Fruit fly (Drosophila melanogaster) whole organism, embryonic: ENCODE results near the gene Dhc93AB.
A peak's percentile ranks its signal among the peaks of the same experiment; 100 is the strongest.

Source experiments
- CG10431 ChIP-seq: fragments of 200-800 bp; sonication (Bioruptor generic); optimal IDR thresholded peaks from 3 replicates; lab custom pipeline; 2018; ENCODE audit warnings: missing biosample characterization, mild to moderate bottlenecking, missing genetic modification characterization
- CG11695 ChIP-seq: fragments of 200-800 bp; sonication (Bioruptor generic); IDR thresholded peaks from 3 replicates; pipeline ENCODE4 v1.3.6; 2022; ENCODE audit warnings: missing biosample characterization, missing genetic modification characterization
- CG12299 ChIP-seq: fragments of 200-800 bp; sonication (Bioruptor generic); optimal IDR thresholded peaks from 2 replicates; lab custom pipeline; 2018; ENCODE audit warnings: missing biosample characterization, mild to moderate bottlenecking, missing genetic modification characterization
- CG13287 ChIP-seq: fragments of 200-800 bp; sonication (Bioruptor generic); IDR thresholded peaks from 2 replicates; pipeline ENCODE4 v1.3.6; 2022; ENCODE audit warnings: missing biosample characterization, missing genetic modification characterization; ENCODE audit not compliant: partially characterized antibody
- CG15479 ChIP-seq: fragments of 200-800 bp; sonication (Bioruptor generic); optimal IDR thresholded peaks from 3 replicates; lab custom pipeline; 2019; ENCODE audit warnings: missing biosample characterization, mild to moderate bottlenecking, missing genetic modification characterization, moderate library complexity
- CG15601 ChIP-seq: fragments of 200-800 bp; sonication (Bioruptor generic); optimal IDR thresholded peaks from 3 replicates; lab custom pipeline; 2019; ENCODE audit warnings: missing biosample characterization, mild to moderate bottlenecking, missing genetic modification characterization, moderate library complexity
- CG16813 ChIP-seq: fragments of 200-800 bp; sonication (Bioruptor generic); IDR thresholded peaks from 3 replicates; pipeline ENCODE4 v1.3.6; 2022; ENCODE audit warnings: missing biosample characterization, missing genetic modification characterization; ENCODE audit not compliant: partially characterized antibody
- CG17385 ChIP-seq: fragments of 200-800 bp; sonication (Bioruptor generic); optimal IDR thresholded peaks from 3 replicates; lab custom pipeline; 2018; ENCODE audit warnings: missing biosample characterization, mild to moderate bottlenecking, missing genetic modification characterization
- CG2875 ChIP-seq: fragments of 200-800 bp; sonication (Bioruptor generic); optimal IDR thresholded peaks from 2 replicates; lab custom pipeline; 2017; ENCODE audit warnings: missing biosample characterization, mild to moderate bottlenecking, missing genetic modification characterization, missing genetic modification reagents
- CG30403 ChIP-seq: fragments of 200-800 bp; sonication (Bioruptor generic); optimal IDR thresholded peaks from 3 replicates; lab custom pipeline; 2016; ENCODE audit warnings: missing biosample characterization, missing genetic modification characterization
- CG30431 ChIP-seq: fragments of 200-800 bp; sonication (Bioruptor generic); optimal IDR thresholded peaks from 2 replicates; lab custom pipeline; 2017; ENCODE audit warnings: missing biosample characterization, missing genetic modification characterization
- CG31224 ChIP-seq: fragments of 200-800 bp; sonication (Bioruptor generic); IDR thresholded peaks from 2 replicates; pipeline ENCODE4 v1.3.6; 2022; ENCODE audit warnings: missing biosample characterization, missing genetic modification characterization
- CG33213 ChIP-seq: fragments of 200-800 bp; sonication (Bioruptor generic); optimal IDR thresholded peaks from 3 replicates; lab custom pipeline; 2016; ENCODE audit warnings: missing biosample characterization, missing genetic modification characterization
- CG4820 ChIP-seq: fragments of 200-800 bp; sonication (Bioruptor generic); optimal IDR thresholded peaks from 3 replicates; lab custom pipeline; 2016; ENCODE audit warnings: missing biosample characterization, missing genetic modification characterization
- CG7372 ChIP-seq: fragments of 200-800 bp; sonication (Bioruptor generic); IDR thresholded peaks from 2 replicates; pipeline ENCODE4 v1.3.6; 2022; ENCODE audit warnings: missing biosample characterization, missing genetic modification characterization
- CG7745 ChIP-seq: fragments of 200-800 bp; sonication (Bioruptor generic); optimal IDR thresholded peaks from 2 replicates; lab custom pipeline; 2018; ENCODE audit warnings: missing biosample characterization, mild to moderate bottlenecking, missing genetic modification characterization, moderate library complexity
- CG8478 ChIP-seq: fragments of >200 bp; optimal IDR thresholded peaks from 2 replicates; lab custom pipeline; 2018
- CG9437 ChIP-seq: fragments of 200-800 bp; sonication (Bioruptor generic); optimal IDR thresholded peaks from 2 replicates; lab custom pipeline; 2018; ENCODE audit warnings: missing biosample characterization, mild to moderate bottlenecking, missing genetic modification characterization
- CG9932 ChIP-seq: fragments of 200-800 bp; sonication (Bioruptor generic); IDR thresholded peaks from 2 replicates; pipeline ENCODE4 v1.3.6; 2022; ENCODE audit warnings: missing biosample characterization, missing genetic modification characterization
- CHES-1-like ChIP-seq: fragments of 200-800 bp; sonication (Bioruptor generic); optimal IDR thresholded peaks from 2 replicates; lab custom pipeline; 2016; ENCODE audit warnings: missing biosample characterization, missing genetic modification characterization
- CTCF ChIP-seq: fragments of 200-800 bp; sonication (Bioruptor generic); optimal IDR thresholded peaks from 2 replicates; lab custom pipeline; 2017; ENCODE audit warnings: missing biosample characterization, mild to moderate bottlenecking, missing genetic modification characterization, moderate library complexity
- CrebB ChIP-seq: fragments of 200-800 bp; sonication (Bioruptor generic); optimal IDR thresholded peaks from 3 replicates; lab custom pipeline; 2018; ENCODE audit warnings: missing biosample characterization, mild to moderate bottlenecking, missing genetic modification characterization
- D ChIP-seq, 2 experiments: fragments of 200-800 bp in 1 of 2; fragments of >200 bp in 1 of 2; sonication (Bioruptor generic) in 1 of 2; optimal IDR thresholded peaks; 2 replicates in 1 of 2; 3 replicates in 1 of 2; lab custom pipeline; 2017; ENCODE audit warnings: mild to moderate bottlenecking in 1 of 2, missing biosample characterization in 1 of 2, missing genetic modification characterization in 1 of 2, missing genetic modification reagents in 1 of 2
- Dip3 ChIP-seq: fragments of 200-800 bp; sonication (Bioruptor generic); optimal IDR thresholded peaks from 3 replicates; lab custom pipeline; 2016; ENCODE audit warnings: missing biosample characterization, missing genetic modification characterization
- Ets65A ChIP-seq: fragments of 200-800 bp; sonication (Bioruptor generic); peaks from one replicate; lab custom pipeline; 2016; ENCODE audit warnings: missing biosample characterization, missing genetic modification characterization
- Fer1 ChIP-seq: fragments of 200-800 bp; sonication (Bioruptor generic); optimal IDR thresholded peaks from 2 replicates; lab custom pipeline; 2017; ENCODE audit warnings: missing biosample characterization, mild to moderate bottlenecking, missing genetic modification characterization
- HLH54F ChIP-seq: fragments of 200-800 bp; sonication (Bioruptor generic); optimal IDR thresholded peaks from 3 replicates; lab custom pipeline; 2016; ENCODE audit warnings: missing biosample characterization, missing genetic modification characterization
- Nf-YC ChIP-seq: fragments of 200-800 bp; optimal IDR thresholded peaks from 3 replicates; lab custom pipeline; 2019; ENCODE audit warnings: missing biosample characterization, mild to moderate bottlenecking, missing genetic modification characterization, moderate library complexity
- Pdp1 ChIP-seq, 2 experiments: fragments of 200-800 bp; sonication (Bioruptor generic); optimal IDR thresholded peaks; 3 replicates each; lab custom pipeline; 2016; ENCODE audit warnings: missing biosample characterization in 2 of 2, missing genetic modification characterization in 2 of 2, mild to moderate bottlenecking in 1 of 2, moderate library complexity in 1 of 2
- Six4 ChIP-seq: fragments of 200-800 bp; sonication (Bioruptor generic); optimal IDR thresholded peaks from 2 replicates; lab custom pipeline; 2016; ENCODE audit warnings: missing biosample characterization, missing genetic modification characterization
- ab ChIP-seq: fragments of 200-800 bp; sonication (Bioruptor generic); optimal IDR thresholded peaks from 2 replicates; lab custom pipeline; 2016; ENCODE audit warnings: missing biosample characterization, missing genetic modification characterization
- ap ChIP-seq: fragments of 200-800 bp; sonication (Bioruptor generic); IDR thresholded peaks from 2 replicates; pipeline ENCODE4 v1.3.6; 2022; ENCODE audit warnings: missing biosample characterization, missing genetic modification characterization
- ase ChIP-seq: fragments of 200-800 bp; sonication (Bioruptor generic); IDR thresholded peaks from 3 replicates; pipeline ENCODE4 v1.3.6; 2022; ENCODE audit warnings: missing biosample characterization, missing genetic modification characterization
- cg ChIP-seq: fragments of 200-800 bp; sonication (Bioruptor generic); optimal IDR thresholded peaks from 3 replicates; lab custom pipeline; 2019; ENCODE audit warnings: missing biosample characterization, mild to moderate bottlenecking, missing genetic modification characterization, moderate library complexity
- crol ChIP-seq: fragments of 200-800 bp; sonication (Bioruptor generic); IDR thresholded peaks from 2 replicates; pipeline ENCODE4 v1.3.6; 2022; ENCODE audit warnings: missing biosample characterization, missing genetic modification characterization
- dm ChIP-seq: fragments of 200-800 bp; sonication (Bioruptor generic); optimal IDR thresholded peaks from 3 replicates; lab custom pipeline; 2016; ENCODE audit warnings: missing biosample characterization, missing genetic modification characterization
- fd64A ChIP-seq: fragments of 200-800 bp; sonication (Bioruptor generic); optimal IDR thresholded peaks from 3 replicates; lab custom pipeline; 2018; ENCODE audit warnings: missing biosample characterization, mild to moderate bottlenecking, missing genetic modification characterization
- gsb ChIP-seq: fragments of 200-800 bp; sonication (Bioruptor generic); IDR thresholded peaks from 2 replicates; pipeline ENCODE4 v1.3.6; 2022; ENCODE audit warnings: missing biosample characterization, missing genetic modification characterization
- jigr1 ChIP-seq: fragments of 200-800 bp; sonication (Bioruptor generic); IDR thresholded peaks from 3 replicates; pipeline ENCODE4 v1.3.6; 2022; ENCODE audit warnings: missing biosample characterization, missing genetic modification characterization
- lola ChIP-seq, 3 experiments: fragments of >200 bp in 2 of 3; fragments of 200-800 bp in 1 of 3; sonication (Bioruptor generic) in 1 of 3; optimal IDR thresholded peaks; 2 replicates each; lab custom pipeline; 2017 to 2019; ENCODE audit warnings: missing biosample characterization in 3 of 3, missing genetic modification characterization in 3 of 3, mild to moderate bottlenecking in 1 of 3, moderate library complexity in 1 of 3
- lov ChIP-seq, 2 experiments: fragments of 200-800 bp in 1 of 2; fragments of >200 bp in 1 of 2; sonication (Bioruptor generic) in 1 of 2; IDR thresholded peaks in 1 of 2; optimal IDR thresholded peaks in 1 of 2; 2 replicates in 1 of 2; 3 replicates in 1 of 2; pipeline versions ENCODE4 v1.3.6 to Lab custom; 2017 to 2022; ENCODE audit warnings: missing biosample characterization in 1 of 2, missing genetic modification characterization in 1 of 2
- phol ChIP-seq: fragments of 200-800 bp; sonication (Bioruptor generic); optimal IDR thresholded peaks from 3 replicates; lab custom pipeline; 2018; ENCODE audit warnings: missing biosample characterization, mild to moderate bottlenecking, missing genetic modification characterization, moderate library complexity
- slbo ChIP-seq: fragments of 200-800 bp; sonication (Bioruptor generic); IDR thresholded peaks from 2 replicates; pipeline ENCODE4 v1.3.6; 2022; ENCODE audit warnings: missing biosample characterization, missing genetic modification characterization
- sna ChIP-seq: fragments of 200-800 bp; sonication (Bioruptor generic); IDR thresholded peaks from 2 replicates; pipeline ENCODE4 v1.3.6; 2022; ENCODE audit warnings: missing biosample characterization, missing genetic modification characterization; ENCODE audit not compliant: partially characterized antibody
- sug ChIP-seq: fragments of 200-800 bp; optimal IDR thresholded peaks from 2 replicates; lab custom pipeline; 2019; ENCODE audit warnings: missing biosample characterization, mild to moderate bottlenecking, missing genetic modification characterization, moderate library complexity
- tgo ChIP-seq: fragments of 200-800 bp; sonication (Bioruptor generic); IDR thresholded peaks from 3 replicates; pipeline ENCODE4 v1.3.6; 2022; ENCODE audit warnings: missing biosample characterization, missing genetic modification characterization
- tin ChIP-seq: fragments of 200-800 bp; sonication (Bioruptor generic); optimal IDR thresholded peaks from 3 replicates; lab custom pipeline; 2016; ENCODE audit warnings: missing biosample characterization, missing genetic modification characterization
- usp ChIP-seq: fragments of >200 bp; optimal IDR thresholded peaks from 2 replicates; lab custom pipeline; 2017; ENCODE audit warnings: missing biosample characterization, missing genetic modification characterization
- vnd ChIP-seq: fragments of 200-800 bp; sonication (Bioruptor generic); IDR thresholded peaks from 3 replicates; pipeline ENCODE4 v1.3.6; 2022; ENCODE audit warnings: missing biosample characterization, missing genetic modification characterization; ENCODE audit not compliant: partially characterized antibody
- zfh2 ChIP-seq: fragments of 200-800 bp; sonication (Bioruptor generic); optimal IDR thresholded peaks from 2 replicates; lab custom pipeline; 2016; ENCODE audit warnings: missing biosample characterization, missing genetic modification characterization

Gene Dhc93AB

DNA sequence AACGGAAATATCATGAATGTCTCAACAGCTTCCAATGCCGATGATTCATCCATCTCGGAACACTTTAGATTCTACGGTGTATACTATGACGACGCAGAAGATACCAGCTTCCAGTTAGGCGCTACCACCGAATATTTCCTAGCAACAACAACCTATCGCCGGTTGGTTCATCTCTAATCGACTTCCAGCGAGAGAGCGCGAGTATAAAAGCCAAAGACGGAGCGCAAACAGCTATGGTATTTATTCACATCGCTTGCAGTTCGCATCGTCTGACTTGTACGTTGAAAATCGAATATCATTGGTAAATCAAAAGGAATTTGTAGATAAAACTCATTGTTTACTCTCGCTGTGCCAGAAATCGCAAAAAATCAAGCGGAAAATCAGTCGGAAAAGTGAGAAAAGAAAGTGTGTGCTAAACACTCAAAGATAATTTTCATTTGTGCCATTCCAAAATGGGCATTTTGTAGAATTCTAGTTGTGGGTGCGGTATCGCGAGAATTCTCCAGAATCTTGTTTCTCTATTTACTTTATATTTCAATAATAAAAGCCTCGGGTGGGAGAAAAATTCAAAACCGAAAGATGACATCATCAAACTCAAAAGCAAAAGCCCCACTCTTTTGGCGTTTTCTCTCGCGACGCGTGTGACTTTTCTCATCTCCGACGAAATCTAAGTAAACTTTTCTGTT is 22.9 kb upstream of the Dhc93AB start, which contains the start of gene AnxB9 (continued):
- TF ChIP-seq cg (GFP tag; lab: Kevin White, UChicago) (no peak), CG15479 (GFP tag; lab: Kevin White, UChicago) (no peak), CG30431 (no peak), Nf-YC (peak; percentile 34), sna (no peak), CG8478 (lab: Kevin White, UChicago) (no peak), Fer1 (GFP tag; lab: Kevin White, UChicago) (peak; percentile 57), CG11695 (0 out of 3 replicates have a peak, but pooled peaks have one; percentile 44), CG9932 (GFP tag; lab: Robert Waterston, UW) (peak; percentile 59), lov (optimal IDR thresholded peaks at IDR 0.05; lab: Kevin White, UChicago) (no peak), lov (GFP tag; IDR thresholded peaks at IDR 0.05; lab: Robert Waterston, UW) (0 out of 3 replicates have a peak, but pooled peaks have one; percentile 28), CG33213 (peak; percentile 56), fd64A (peak; percentile 56), vnd (GFP tag; lab: Robert Waterston, UW) (no peak), sug (tag; lab: Kevin White, UChicago) (peak; percentile 51), dm (GFP tag; lab: Kevin White, UChicago) (no peak), CrebB (peak; percentile 50), D (optimal IDR thresholded peaks at IDR 0.05; lab: Kevin White, UChicago) (no peak), D (GFP tag; optimal IDR thresholded peaks at IDR 0.05; lab: Kevin White, UChicago) (no peak), tin (GFP tag; lab: Kevin White, UChicago) (no peak), CG10431 (no peak), CG12299 (tag; lab: Kevin White, UChicago) (peak; percentile 32), phol (tag; lab: Kevin White, UChicago) (no peak), ab (GFP tag; lab: Kevin White, UChicago) (no peak), slbo (peak; percentile 43), CTCF (no peak), Pdp1 (GFP tag; optimal IDR thresholded peaks at IDR 0.05; lab: Kevin White, UChicago) (peak in 1 of 2 experiments; percentile 43), CG15601 (tag; lab: Kevin White, UChicago) (peak; percentile 8), CG7745 (no peak), CG17385 (peak; percentile 55), Dip3 (GFP tag; lab: Kevin White, UChicago) (peak; percentile 1), CG16813 (no peak; the same call in 2 of the 3 replicates), gsb (GFP tag; lab: Robert Waterston, UW) (no peak), CG30403 (no peak), CHES-1-like (GFP tag; lab: Kevin White, UChicago) (no peak), CG4820 (GFP tag; lab: Kevin White, UChicago) (no peak), zfh2 (GFP tag; lab: Kevin White, UChicago) (no peak), ase (GFP tag; lab: Robert Waterston, UW) (no peak), CG9437 (no peak), Ets65A (GFP tag; lab: Kevin White, UChicago) (no peak), CG13287 (no peak; the same call in 1 of the 2 replicates), tgo (no peak; the same call in 2 of the 3 replicates), crol (GFP tag; lab: Robert Waterston, UW) (no peak), jigr1 (GFP tag; lab: Robert Waterston, UW) (no peak), CG7372 (no peak), HLH54F (no peak), Six4 (GFP tag; lab: Kevin White, UChicago) (no peak), lola (GFP tag; optimal IDR thresholded peaks at IDR 0.05; lab: Kevin White, UChicago) (no peak), CG31224 (GFP tag; lab: Robert Waterston, UW) (no peak), usp (GFP tag; lab: Kevin White, UChicago) (no peak), CG2875 (no peak), ap (GFP tag; lab: Robert Waterston, UW) (no peak)
